Fruit fly (Drosophila melanogaster) whole organism, prepupa: Measurements from ENCODE around the gene CG2247.

ENCODE experiments used
- Blimp-1 ChIP-seq: fragments of 200-800 bp; sonication (Bioruptor generic); optimal IDR thresholded peaks from 3 replicates; lab custom pipeline; 2017; ENCODE audit warnings: missing biosample characterization, missing genetic modification characterization, mild to moderate bottlenecking, moderate library complexity, missing genetic modification reagents
- CG10669 ChIP-seq: fragments of 200-800 bp; sonication (Bioruptor generic); optimal IDR thresholded peaks from 3 replicates; lab custom pipeline; 2018; ENCODE audit warnings: missing biosample characterization, mild to moderate bottlenecking, missing genetic modification characterization, moderate library complexity
- CG11294 ChIP-seq: fragments of 200-800 bp; sonication (Bioruptor generic); IDR thresholded peaks from 2 replicates; pipeline ENCODE4 v1.3.6; 2022; ENCODE audit warnings: missing biosample characterization, missing genetic modification characterization
- CG11762 ChIP-seq: fragments of 200-800 bp; sonication (Bioruptor generic); optimal IDR thresholded peaks from 3 replicates; lab custom pipeline; 2016; ENCODE audit warnings: missing biosample characterization, missing genetic modification characterization; ENCODE audit not compliant: insufficient read depth
- CG15336 ChIP-seq: fragments of 200-800 bp; sonication (Bioruptor generic); IDR thresholded peaks from 2 replicates; pipeline ENCODE4 v1.3.6; 2022; ENCODE audit warnings: missing biosample characterization, missing genetic modification characterization
- CG32006 ChIP-seq: fragments of 200-800 bp; sonication (Bioruptor generic); optimal IDR thresholded peaks from 3 replicates; lab custom pipeline; 2017; ENCODE audit warnings: missing biosample characterization, mild to moderate bottlenecking, missing genetic modification characterization
- CG34406 ChIP-seq: fragments of 200-800 bp; sonication (Bioruptor generic); optimal IDR thresholded peaks from 3 replicates; lab custom pipeline; 2016; ENCODE audit warnings: missing biosample characterization, missing genetic modification characterization
- CG4318 ChIP-seq: fragments of 200-800 bp; sonication (Bioruptor generic); optimal IDR thresholded peaks from 3 replicates; lab custom pipeline; 2017; ENCODE audit warnings: missing biosample characterization, mild to moderate bottlenecking, missing genetic modification characterization
- CG6163 ChIP-seq: fragments of 200-800 bp; sonication (Bioruptor generic); IDR thresholded peaks from 3 replicates; pipeline ENCODE4 v1.3.6; 2022; ENCODE audit warnings: missing biosample characterization, missing genetic modification characterization
- CG6276 ChIP-seq: fragments of 200-800 bp; sonication (Bioruptor generic); optimal IDR thresholded peaks from 2 replicates; lab custom pipeline; 2017; ENCODE audit warnings: missing biosample characterization, mild to moderate bottlenecking, missing genetic modification characterization
- CG6808 ChIP-seq: fragments of 200-800 bp; sonication (Bioruptor generic); optimal IDR thresholded peaks from 3 replicates; lab custom pipeline; 2017; ENCODE audit warnings: missing biosample characterization, missing genetic modification characterization, mild to moderate bottlenecking, moderate library complexity, missing genetic modification reagents
- CG6854 ChIP-seq: fragments of 200-800 bp; sonication (Bioruptor generic); optimal IDR thresholded peaks from 2 replicates; lab custom pipeline; 2017; ENCODE audit warnings: missing biosample characterization, mild to moderate bottlenecking, missing genetic modification characterization
- CG7368 ChIP-seq: fragments of 200-800 bp; sonication (Bioruptor generic); optimal IDR thresholded peaks from 3 replicates; lab custom pipeline; 2016; ENCODE audit warnings: missing biosample characterization, missing genetic modification characterization
- CG8119 ChIP-seq: fragments of 200-800 bp; sonication (Bioruptor generic); IDR thresholded peaks from 3 replicates; pipeline ENCODE4 v1.3.6; 2022; ENCODE audit warnings: missing biosample characterization, missing genetic modification characterization
- CG8319 ChIP-seq: fragments of 200-800 bp; sonication (Bioruptor generic); optimal IDR thresholded peaks from 3 replicates; lab custom pipeline; 2016; ENCODE audit warnings: missing biosample characterization, missing genetic modification characterization
- Eip75B ChIP-seq: fragments of 200-800 bp; sonication (Bioruptor generic); optimal IDR thresholded peaks from 3 replicates; lab custom pipeline; 2016; ENCODE audit warnings: missing biosample characterization, missing genetic modification characterization
- Eip78C ChIP-seq: fragments of 200-800 bp; sonication (Bioruptor generic); peaks from one replicate; lab custom pipeline; 2016; ENCODE audit warnings: missing biosample characterization, missing genetic modification characterization
- Eip93F ChIP-seq: fragments of 200-800 bp; sonication (Bioruptor generic); optimal IDR thresholded peaks from 2 replicates; lab custom pipeline; 2016; ENCODE audit warnings: missing biosample characterization, mild to moderate bottlenecking, missing genetic modification characterization
- Ets96B ChIP-seq: fragments of 200-800 bp; optimal IDR thresholded peaks from 2 replicates; lab custom pipeline; 2019; ENCODE audit warnings: missing biosample characterization, mild to moderate bottlenecking, missing genetic modification characterization, moderate library complexity
- Hr39 ChIP-seq: fragments of 200-800 bp; sonication (Bioruptor generic); optimal IDR thresholded peaks from 2 replicates; lab custom pipeline; 2016; ENCODE audit warnings: missing biosample characterization, missing genetic modification characterization
- Hr4 ChIP-seq: fragments of 200-800 bp; sonication (Bioruptor generic); optimal IDR thresholded peaks from 3 replicates; lab custom pipeline; 2016; ENCODE audit warnings: missing biosample characterization, missing genetic modification characterization
- Lpt ChIP-seq: fragments of 200-800 bp; sonication (Bioruptor generic); optimal IDR thresholded peaks from 3 replicates; lab custom pipeline; 2016; ENCODE audit warnings: missing biosample characterization, missing genetic modification characterization
- Met ChIP-seq: fragments of 200-800 bp; sonication (Bioruptor generic); optimal IDR thresholded peaks from 3 replicates; lab custom pipeline; 2016; ENCODE audit warnings: missing biosample characterization, missing genetic modification characterization
- Smox ChIP-seq: fragments of 200-800 bp; sonication (Bioruptor generic); optimal IDR thresholded peaks from 3 replicates; lab custom pipeline; 2016; ENCODE audit warnings: missing biosample characterization, missing genetic modification characterization
- Sox102F ChIP-seq: fragments of 200-800 bp; sonication (Bioruptor generic); optimal IDR thresholded peaks from 2 replicates; lab custom pipeline; 2016; ENCODE audit warnings: missing biosample characterization, mild to moderate bottlenecking, missing genetic modification characterization
- achi ChIP-seq: fragments of 200-800 bp; sonication (Bioruptor generic); optimal IDR thresholded peaks from 3 replicates; lab custom pipeline; 2016; ENCODE audit warnings: missing biosample characterization, missing genetic modification characterization
- dsx ChIP-seq: fragments of 200-800 bp; optimal IDR thresholded peaks from 3 replicates; lab custom pipeline; 2019; ENCODE audit warnings: missing biosample characterization, mild to moderate bottlenecking, missing genetic modification characterization, moderate library complexity; ENCODE audit not compliant: poor library complexity, severe bottlenecking
- eg ChIP-seq: fragments of 200-800 bp; sonication (Bioruptor generic); IDR thresholded peaks from 3 replicates; pipeline ENCODE4 v1.3.6; 2022; ENCODE audit warnings: missing biosample characterization, missing genetic modification characterization
- esn ChIP-seq: fragments of 200-800 bp; sonication (Bioruptor generic); optimal IDR thresholded peaks from 2 replicates; lab custom pipeline; 2016; ENCODE audit warnings: missing biosample characterization, mild to moderate bottlenecking, missing genetic modification characterization, moderate library complexity
- fd85E ChIP-seq: fragments of 200-800 bp; sonication (Bioruptor generic); optimal IDR thresholded peaks from 3 replicates; lab custom pipeline; 2016; ENCODE audit warnings: missing biosample characterization, missing genetic modification characterization
- salr ChIP-seq, 2 experiments: fragments of 200-800 bp; sonication (Bioruptor generic); optimal IDR thresholded peaks; 3 replicates each; lab custom pipeline; 2016 to 2018; ENCODE audit warnings: missing biosample characterization in 2 of 2, missing genetic modification characterization in 2 of 2, mild to moderate bottlenecking in 1 of 2
- ss ChIP-seq, 2 experiments: fragments of 200-800 bp; sonication (Bioruptor generic); optimal IDR thresholded peaks; 2 replicates in 1 of 2; 3 replicates in 1 of 2; lab custom pipeline; 2017 to 2018; ENCODE audit warnings: mild to moderate bottlenecking in 2 of 2, missing biosample characterization in 2 of 2, missing genetic modification characterization in 2 of 2, moderate library complexity in 1 of 2
- svp ChIP-seq: fragments of 200-800 bp; sonication (Bioruptor generic); peaks from one replicate; lab custom pipeline; 2016; ENCODE audit warnings: missing biosample characterization, missing genetic modification characterization
- topi ChIP-seq: fragments of 200-800 bp; sonication (Bioruptor generic); optimal IDR thresholded peaks from 3 replicates; lab custom pipeline; 2016; ENCODE audit warnings: missing biosample characterization, missing genetic modification characterization
- vri ChIP-seq: fragments of 200-800 bp; sonication (Bioruptor generic); optimal IDR thresholded peaks from 3 replicates; lab custom pipeline; 2016; ENCODE audit warnings: missing biosample characterization, mild to moderate bottlenecking, missing genetic modification characterization

CG2247 gene

dm6 chrX:11559728-11560724 lies 51.4 kb downstream of the CG2247 start (continued):
- TF ChIP-seq CG6808: peak; percentile 85
- peak; percentile 86 for TF ChIP-seq CG15336 (GFP tag; lab: Robert Waterston, UW)
- peak; percentile 86 for TF ChIP-seq Hr4 (GFP tag; lab: Kevin White, UChicago)
- TF ChIP-seq Eip93F (GFP tag; lab: Kevin White, UChicago): peak; percentile 10
- TF ChIP-seq Hr39 (GFP tag; lab: Kevin White, UChicago): peak; percentile 51
- TF ChIP-seq CG11294 (GFP tag; lab: Robert Waterston, UW): peak; percentile 69
- TF ChIP-seq dsx (GFP tag; lab: Kevin White, UChicago): peak; percentile 77
- peak; percentile 82 for TF ChIP-seq CG10669
- TF ChIP-seq CG11762 (GFP tag; lab: Kevin White, UChicago): peak; percentile 83
- peak; percentile 74 for TF ChIP-seq CG7368 (GFP tag; lab: Kevin White, UChicago)

DNA sequence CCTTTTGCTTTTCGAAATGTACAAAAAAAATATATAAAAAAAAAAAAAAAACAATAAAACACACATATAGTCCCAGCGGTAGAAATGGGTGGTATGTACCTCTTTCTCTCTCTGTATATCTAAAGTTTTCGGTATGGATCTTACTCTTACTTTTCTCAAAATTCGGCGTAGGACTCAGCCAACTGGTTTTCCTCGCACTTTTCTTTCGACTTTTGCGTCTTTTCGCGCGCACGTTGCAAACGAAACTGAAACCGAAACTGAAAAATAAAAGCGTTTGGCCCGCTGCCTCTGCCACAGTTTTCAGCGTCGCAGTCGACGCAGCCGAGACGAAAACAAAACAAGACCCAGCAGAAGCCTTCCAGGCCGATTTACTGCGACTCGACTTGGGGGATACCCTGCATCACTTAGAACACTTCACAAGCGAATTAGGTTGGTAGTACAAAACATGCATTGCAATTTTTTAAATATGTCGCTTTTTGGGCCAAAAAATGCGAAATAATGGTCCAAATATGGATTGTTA lies 53.0 kb downstream of the CG2247 start, which contains the start of gene CG1572:
TSS of gene CG1572 (minus strand) at position 266 of the 520 bp plus-strand sequence.
- TF ChIP-seq Ets96B (tag; lab: Kevin White, UChicago): no peak
- no peak for TF ChIP-seq dsx (GFP tag; lab: Kevin White, UChicago)
- TF ChIP-seq CG8319 (GFP tag; lab: Kevin White, UChicago): no peak
- TF ChIP-seq svp (GFP tag; lab: Kevin White, UChicago): peak; percentile 67
- peak; percentile 50 for TF ChIP-seq CG6854 (GFP tag; lab: Kevin White, UChicago)
- peak; percentile 6 for TF ChIP-seq CG6276 (GFP tag; lab: Kevin White, UChicago)
- TF ChIP-seq Met (GFP tag; lab: Kevin White, UChicago): peak; percentile 37
- peak; percentile 16 for TF ChIP-seq Eip93F (GFP tag; lab: Kevin White, UChicago)
- TF ChIP-seq Smox (GFP tag; lab: Kevin White, UChicago): peak; percentile 23
- TF ChIP-seq vri (GFP tag; lab: Kevin White, UChicago): peak; percentile 69
- peak; percentile 10 for TF ChIP-seq Eip75B (GFP tag; lab: Kevin White, UChicago)
- TF ChIP-seq Lpt (GFP tag; lab: Kevin White, UChicago): peak; percentile 11
- TF ChIP-seq CG4318: no peak
- no peak for TF ChIP-seq ss (GFP tag; optimal IDR thresholded peaks at IDR 0.05; lab: Kevin White, UChicago)
- peak; percentile 8 for TF ChIP-seq CG32006 (GFP tag; lab: Kevin White, UChicago)
- peak; percentile 53 for TF ChIP-seq esn (GFP tag; lab: Kevin White, UChicago)
- peak; percentile 5 for TF ChIP-seq topi (GFP tag; lab: Kevin White, UChicago)
- TF ChIP-seq CG34406 (GFP tag; lab: Kevin White, UChicago): no peak
- peak; percentile 52; the same call in 2 of the 3 replicates for TF ChIP-seq eg (GFP tag; lab: Robert Waterston, UW)
- peak; percentile 85 for TF ChIP-seq Eip78C
- peak; percentile 63 for TF ChIP-seq CG6163 (GFP tag; lab: Robert Waterston, UW)
- TF ChIP-seq achi (GFP tag; lab: Kevin White, UChicago): peak; percentile 14
- TF ChIP-seq salr (GFP tag; optimal IDR thresholded peaks at IDR 0.05; lab: Kevin White, UChicago): no peak
- no peak for TF ChIP-seq CG6808
- peak; percentile 56 for TF ChIP-seq Sox102F (GFP tag; lab: Kevin White, UChicago)
- peak; percentile 10 for TF ChIP-seq fd85E (GFP tag; lab: Kevin White, UChicago)
- peak; percentile 15; the same call in 1 of the 2 replicates for TF ChIP-seq CG15336 (GFP tag; lab: Robert Waterston, UW)
- peak; percentile 45; the same call in 1 of the 3 replicates for TF ChIP-seq CG8119 (GFP tag; lab: Robert Waterston, UW)
- TF ChIP-seq Blimp-1: peak; percentile 95
- peak; percentile 22 for TF ChIP-seq Hr4 (GFP tag; lab: Kevin White, UChicago)
